Fruit fly (Drosophila melanogaster) whole organism, embryonic: ENCODE data around the gene CG5892.
A peak's percentile ranks its signal among the peaks of the same experiment; 100 is the strongest.

Source experiments
- Adf1 ChIP-seq: fragments of 200-800 bp; sonication (Bioruptor generic); IDR thresholded peaks from 2 replicates; pipeline ENCODE4 v1.3.6; 2022; ENCODE audit warnings: missing biosample characterization, missing genetic modification characterization
- Antp ChIP-seq: fragments of 200-800 bp; sonication (Bioruptor generic); optimal IDR thresholded peaks from 3 replicates; lab custom pipeline; 2016; ENCODE audit warnings: missing biosample characterization, missing genetic modification characterization
- Atf6 ChIP-seq: fragments of 200-800 bp; sonication (Bioruptor generic); IDR thresholded peaks from 2 replicates; pipeline ENCODE4 v1.3.6; 2022; ENCODE audit warnings: missing biosample characterization, missing genetic modification characterization
- B-H1 ChIP-seq: fragments of 200-800 bp; sonication (Bioruptor generic); IDR thresholded peaks from 3 replicates; pipeline ENCODE4 v1.3.6; 2022; ENCODE audit warnings: missing biosample characterization, missing genetic modification characterization
- CG11247 ChIP-seq: fragments of 200-800 bp; sonication (Bioruptor generic); IDR thresholded peaks from 2 replicates; pipeline ENCODE4 v1.3.6; 2022; ENCODE audit warnings: missing biosample characterization, missing genetic modification characterization
- CG11723 ChIP-seq: fragments of 200-800 bp; sonication (Bioruptor generic); optimal IDR thresholded peaks from 2 replicates; lab custom pipeline; 2017; ENCODE audit warnings: missing biosample characterization, mild to moderate bottlenecking, missing genetic modification characterization
- CG12219 ChIP-seq: fragments of 200-800 bp; sonication (Bioruptor generic); optimal IDR thresholded peaks from 3 replicates; lab custom pipeline; 2018; ENCODE audit warnings: missing biosample characterization, mild to moderate bottlenecking, missing genetic modification characterization
- CG13624 ChIP-seq: fragments of 200-800 bp; sonication (Bioruptor generic); optimal IDR thresholded peaks from 2 replicates; lab custom pipeline; 2016; ENCODE audit warnings: missing biosample characterization, missing genetic modification characterization
- CG14667 ChIP-seq: fragments of 200-800 bp; sonication (Bioruptor generic); IDR thresholded peaks from 2 replicates; pipeline ENCODE4 v1.3.6; 2022; ENCODE audit warnings: missing biosample characterization, missing genetic modification characterization
- CG15479 ChIP-seq: fragments of 200-800 bp; sonication (Bioruptor generic); optimal IDR thresholded peaks from 3 replicates; lab custom pipeline; 2019; ENCODE audit warnings: missing biosample characterization, mild to moderate bottlenecking, missing genetic modification characterization, moderate library complexity
- CG1603 ChIP-seq: fragments of 200-800 bp; sonication (Bioruptor generic); optimal IDR thresholded peaks from 2 replicates; lab custom pipeline; 2019; ENCODE audit warnings: missing biosample characterization, mild to moderate bottlenecking, missing genetic modification characterization, moderate library complexity
- CG16813 ChIP-seq: fragments of 200-800 bp; sonication (Bioruptor generic); IDR thresholded peaks from 3 replicates; pipeline ENCODE4 v1.3.6; 2022; ENCODE audit warnings: missing biosample characterization, missing genetic modification characterization; ENCODE audit not compliant: partially characterized antibody
- CG30431 ChIP-seq: fragments of 200-800 bp; sonication (Bioruptor generic); optimal IDR thresholded peaks from 2 replicates; lab custom pipeline; 2017; ENCODE audit warnings: missing biosample characterization, missing genetic modification characterization
- CG42726 ChIP-seq: fragments of 200-800 bp; sonication (Bioruptor generic); IDR thresholded peaks from 2 replicates; pipeline ENCODE4 v1.3.6; 2022; ENCODE audit warnings: missing biosample characterization, missing genetic modification characterization; ENCODE audit not compliant: partially characterized antibody
- CG4617 ChIP-seq: fragments of 200-800 bp; sonication (Bioruptor generic); optimal IDR thresholded peaks from 3 replicates; lab custom pipeline; 2016; ENCODE audit warnings: missing biosample characterization, missing genetic modification characterization, borderline replicate concordance
- CG4854 ChIP-seq: fragments of 200-800 bp; sonication (Bioruptor generic); optimal IDR thresholded peaks from 2 replicates; lab custom pipeline; 2016; ENCODE audit warnings: missing biosample characterization, missing genetic modification characterization, inconsistent platforms
- CG5180 ChIP-seq: fragments of 200-800 bp; sonication (Bioruptor generic); optimal IDR thresholded peaks from 3 replicates; lab custom pipeline; 2017; ENCODE audit warnings: missing biosample characterization, missing genetic modification characterization, mild to moderate bottlenecking, moderate library complexity, missing genetic modification reagents
- CG9817 ChIP-seq: fragments of 200-800 bp; sonication (Bioruptor generic); optimal IDR thresholded peaks from 2 replicates; lab custom pipeline; 2018; ENCODE audit warnings: missing biosample characterization, mild to moderate bottlenecking, missing genetic modification characterization, moderate library complexity
- CHES-1-like ChIP-seq: fragments of 200-800 bp; sonication (Bioruptor generic); optimal IDR thresholded peaks from 2 replicates; lab custom pipeline; 2016; ENCODE audit warnings: missing biosample characterization, missing genetic modification characterization
- Dad ChIP-seq: fragments of 200-800 bp; sonication (Bioruptor generic); optimal IDR thresholded peaks from 3 replicates; lab custom pipeline; 2016; ENCODE audit warnings: missing biosample characterization, missing genetic modification characterization
- E2f1 ChIP-seq: fragments of 200-800 bp; sonication (Bioruptor generic); IDR thresholded peaks from 2 replicates; pipeline ENCODE4 v1.3.6; 2022; ENCODE audit warnings: missing biosample characterization, missing genetic modification characterization
- H15 ChIP-seq: fragments of 200-800 bp; sonication (Bioruptor generic); IDR thresholded peaks from 3 replicates; pipeline ENCODE4 v1.3.6; 2022; ENCODE audit warnings: missing biosample characterization, missing genetic modification characterization
- Hmr ChIP-seq: fragments of 200-800 bp; sonication (Bioruptor generic); optimal IDR thresholded peaks from 3 replicates; lab custom pipeline; 2017; ENCODE audit warnings: mild to moderate bottlenecking, missing biosample characterization, missing genetic modification reagents, missing genetic modification characterization
- Jarid2 ChIP-seq: fragments of 200-800 bp; sonication (Bioruptor generic); optimal IDR thresholded peaks from 3 replicates; lab custom pipeline; 2017; ENCODE audit warnings: mild to moderate bottlenecking, missing biosample characterization, missing genetic modification reagents, missing genetic modification characterization
- Nf-YC ChIP-seq: fragments of 200-800 bp; optimal IDR thresholded peaks from 3 replicates; lab custom pipeline; 2019; ENCODE audit warnings: missing biosample characterization, mild to moderate bottlenecking, missing genetic modification characterization, moderate library complexity
- Sox100B ChIP-seq: fragments of 200-800 bp; sonication (Bioruptor generic); optimal IDR thresholded peaks from 3 replicates; lab custom pipeline; 2018; ENCODE audit warnings: missing biosample characterization, mild to moderate bottlenecking, missing genetic modification characterization
- Stat92E ChIP-seq, 3 experiments: fragments of >200 bp in 2 of 3; fragments of 200-800 bp in 1 of 3; sonication (Bioruptor generic) in 1 of 3; optimal IDR thresholded peaks; 2 replicates each; lab custom pipeline; 2017 to 2019; ENCODE audit warnings: missing biosample characterization in 3 of 3, missing genetic modification characterization in 3 of 3, mild to moderate bottlenecking in 1 of 3, moderate library complexity in 1 of 3
- Vsx1 ChIP-seq: fragments of 200-800 bp; sonication (Bioruptor generic); optimal IDR thresholded peaks from 2 replicates; lab custom pipeline; 2017; ENCODE audit warnings: missing biosample characterization, mild to moderate bottlenecking, missing genetic modification characterization, missing genetic modification reagents
- Xrp1 ChIP-seq: fragments of 200-800 bp; sonication (Bioruptor generic); IDR thresholded peaks from 2 replicates; pipeline ENCODE4 v1.3.6; 2022; ENCODE audit warnings: missing biosample characterization, missing genetic modification characterization
- amos ChIP-seq: fragments of 200-800 bp; sonication (Bioruptor generic); IDR thresholded peaks from 2 replicates; pipeline ENCODE4 v1.3.6; 2022; ENCODE audit warnings: missing biosample characterization, missing genetic modification characterization; ENCODE audit not compliant: partially characterized antibody
- ase ChIP-seq: fragments of 200-800 bp; sonication (Bioruptor generic); IDR thresholded peaks from 3 replicates; pipeline ENCODE4 v1.3.6; 2022; ENCODE audit warnings: missing biosample characterization, missing genetic modification characterization
- bsh ChIP-seq, 2 experiments: fragments of 200-800 bp; sonication (Bioruptor generic); optimal IDR thresholded peaks; 2 replicates each; lab custom pipeline; 2017 to 2018; ENCODE audit warnings: mild to moderate bottlenecking in 2 of 2, missing biosample characterization in 2 of 2, missing genetic modification characterization in 2 of 2, moderate library complexity in 1 of 2
- dm ChIP-seq: fragments of 200-800 bp; sonication (Bioruptor generic); optimal IDR thresholded peaks from 3 replicates; lab custom pipeline; 2016; ENCODE audit warnings: missing biosample characterization, missing genetic modification characterization
- dmrt99B ChIP-seq: fragments of 200-800 bp; sonication (Bioruptor generic); optimal IDR thresholded peaks from 2 replicates; lab custom pipeline; 2018; ENCODE audit warnings: missing biosample characterization, mild to moderate bottlenecking, missing genetic modification characterization, moderate library complexity
- fd64A ChIP-seq: fragments of 200-800 bp; sonication (Bioruptor generic); optimal IDR thresholded peaks from 3 replicates; lab custom pipeline; 2018; ENCODE audit warnings: missing biosample characterization, mild to moderate bottlenecking, missing genetic modification characterization
- gem ChIP-seq: fragments of 200-800 bp; sonication (Bioruptor generic); optimal IDR thresholded peaks from 2 replicates; lab custom pipeline; 2019; ENCODE audit warnings: missing biosample characterization, mild to moderate bottlenecking, missing genetic modification characterization, moderate library complexity
- gsb-n ChIP-seq: fragments of 200-800 bp; sonication (Bioruptor generic); optimal IDR thresholded peaks from 3 replicates; lab custom pipeline; 2018; ENCODE audit warnings: missing biosample characterization, mild to moderate bottlenecking, missing genetic modification characterization
- h ChIP-seq: fragments of >200 bp; optimal IDR thresholded peaks from 2 replicates; lab custom pipeline; 2017
- kni ChIP-seq: fragments of 200-800 bp; sonication (Bioruptor generic); optimal IDR thresholded peaks from 3 replicates; lab custom pipeline; 2017; ENCODE audit warnings: mild to moderate bottlenecking, missing biosample characterization, missing genetic modification reagents, missing genetic modification characterization
- maf-S ChIP-seq: fragments of 200-800 bp; sonication (Bioruptor generic); optimal IDR thresholded peaks from 2 replicates; lab custom pipeline; 2016; ENCODE audit warnings: missing biosample characterization, missing genetic modification characterization
- onecut ChIP-seq: fragments of 200-800 bp; sonication (Bioruptor generic); IDR thresholded peaks from 2 replicates; pipeline ENCODE4 v1.3.6; 2022; ENCODE audit warnings: missing biosample characterization, missing genetic modification characterization
- phol ChIP-seq: fragments of 200-800 bp; sonication (Bioruptor generic); optimal IDR thresholded peaks from 3 replicates; lab custom pipeline; 2018; ENCODE audit warnings: missing biosample characterization, mild to moderate bottlenecking, missing genetic modification characterization, moderate library complexity
- pum ChIP-seq: fragments of 200-800 bp; sonication (Bioruptor generic); optimal IDR thresholded peaks from 2 replicates; lab custom pipeline; 2016; ENCODE audit warnings: missing biosample characterization, missing genetic modification characterization
- run ChIP-seq: fragments of 200-800 bp; sonication (Bioruptor generic); optimal IDR thresholded peaks from 3 replicates; lab custom pipeline; 2018; ENCODE audit warnings: missing biosample characterization, mild to moderate bottlenecking, missing genetic modification characterization
- slp2 ChIP-seq: fragments of 200-800 bp; sonication (Bioruptor generic); optimal IDR thresholded peaks from 2 replicates; lab custom pipeline; 2016; ENCODE audit warnings: missing biosample characterization, missing genetic modification characterization
- tap ChIP-seq: fragments of 200-800 bp; optimal IDR thresholded peaks from 3 replicates; lab custom pipeline; 2019; ENCODE audit warnings: missing biosample characterization, mild to moderate bottlenecking, missing genetic modification characterization, moderate library complexity
- tna ChIP-seq: fragments of 200-800 bp; sonication (Bioruptor generic); IDR thresholded peaks from 2 replicates; pipeline ENCODE4 v1.3.6; 2022; ENCODE audit warnings: missing biosample characterization, missing genetic modification characterization; ENCODE audit not compliant: partially characterized antibody
- twi ChIP-seq: fragments of 200-800 bp; optimal IDR thresholded peaks from 2 replicates; lab custom pipeline; 2019; ENCODE audit warnings: missing biosample characterization, mild to moderate bottlenecking, missing genetic modification characterization, moderate library complexity
- wek ChIP-seq: fragments of 200-800 bp; sonication (Bioruptor generic); optimal IDR thresholded peaks from 3 replicates; lab custom pipeline; 2018; ENCODE audit warnings: missing biosample characterization, mild to moderate bottlenecking, missing genetic modification characterization, moderate library complexity
- yki ChIP-seq: fragments of >200 bp; optimal IDR thresholded peaks from 3 replicates; lab custom pipeline; 2018

Gene CG5892

DNA sequence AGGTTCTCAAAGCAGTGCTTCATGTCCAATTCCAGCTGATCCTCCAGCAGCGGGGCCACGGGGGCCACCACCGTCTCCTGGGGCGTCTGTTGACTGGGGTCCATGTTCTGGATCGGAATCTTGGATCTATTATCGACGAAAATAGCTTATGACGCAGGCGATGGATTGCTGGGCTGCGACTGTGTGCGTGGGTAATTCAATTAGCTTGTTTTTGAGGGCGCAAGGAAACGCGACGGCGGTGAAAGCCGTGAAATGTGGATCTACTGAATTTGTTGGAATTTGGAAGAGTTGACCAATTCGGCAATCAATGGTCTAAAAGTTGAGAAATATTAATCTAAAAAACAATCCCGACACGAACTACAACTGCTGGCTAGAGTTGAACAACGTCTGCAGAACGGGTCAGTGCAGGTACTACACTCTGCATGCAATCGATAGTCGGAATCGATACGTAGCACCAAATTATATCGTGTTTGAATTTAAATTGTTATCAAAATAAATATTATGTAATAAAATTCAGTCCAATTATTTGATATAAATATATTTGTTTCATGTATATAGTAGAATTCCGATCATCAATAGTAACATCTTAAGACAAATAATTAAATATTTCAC lies 31.1 kb downstream of the CG5892 start, which contains the start of gene CG3308 (continued):
- TF ChIP-seq Stat92E (GFP tag; optimal IDR thresholded peaks at IDR 0.05; lab: Kevin White, UChicago) (no peak), onecut (GFP tag; lab: Robert Waterston, UW) (0 out of 2 replicates have a peak, but pooled peaks have one; percentile 28), phol (tag; lab: Kevin White, UChicago) (peak; percentile 45), bsh (GFP tag; optimal IDR thresholded peaks at IDR 0.05; lab: Kevin White, UChicago) (no peak), Antp (no peak), ase (no peak), dm (GFP tag; lab: Kevin White, UChicago) (peak; percentile 29), h (no peak), CG4617 (GFP tag; lab: Kevin White, UChicago) (peak; percentile 90), dmrt99B (tag; lab: Kevin White, UChicago) (no peak), twi (no peak), fd64A (GFP tag; lab: Kevin White, UChicago) (no peak), slp2 (GFP tag; lab: Kevin White, UChicago) (no peak), CG15479 (no peak), tna (GFP tag; lab: Robert Waterston, UW) (peak; percentile 81), pum (GFP tag; lab: Kevin White, UChicago) (peak; percentile 24), yki (lab: Kevin White, UChicago) (no peak), kni (GFP tag; lab: Kevin White, UChicago) (no peak), CG12219 (GFP tag; lab: Kevin White, UChicago) (no peak), CHES-1-like (peak; percentile 22), Jarid2 (GFP tag; lab: Kevin White, UChicago) (no peak), amos (GFP tag; lab: Robert Waterston, UW) (peak; percentile 91), maf-S (peak; percentile 19), tap (tag; lab: Kevin White, UChicago) (no peak), gsb-n (tag; lab: Kevin White, UChicago) (no peak), CG11723 (no peak), Vsx1 (peak; percentile 62), wek (GFP tag; lab: Kevin White, UChicago) (no peak), CG11247 (GFP tag; lab: Robert Waterston, UW) (peak; percentile 59; the same call in 1 of the 2 replicates), Atf6 (no peak), gem (tag; lab: Kevin White, UChicago) (peak; percentile 29), CG14667 (GFP tag; lab: Robert Waterston, UW) (no peak), CG5180 (GFP tag; lab: Kevin White, UChicago) (no peak), Dad (GFP tag; lab: Kevin White, UChicago) (peak; percentile 45), H15 (GFP tag; lab: Robert Waterston, UW) (0 out of 3 replicates have a peak, but pooled peaks have one; percentile 9), E2f1 (GFP tag; lab: Robert Waterston, UW) (no peak), Sox100B (no peak), Adf1 (GFP tag; lab: Robert Waterston, UW) (peak; percentile 30; the same call in 1 of the 2 replicates), CG1603 (tag; lab: Kevin White, UChicago) (peak; percentile 70), CG42726 (GFP tag; lab: Robert Waterston, UW) (peak; percentile 79), Nf-YC (tag; lab: Kevin White, UChicago) (no peak), CG16813 (GFP tag; lab: Robert Waterston, UW) (peak; percentile 84), Xrp1 (GFP tag; lab: Robert Waterston, UW) (no peak; the same call in 1 of the 2 replicates), CG4854 (GFP tag; lab: Kevin White, UChicago) (peak; percentile 28), CG13624 (GFP tag; lab: Kevin White, UChicago) (peak; percentile 70), CG30431 (GFP tag; lab: Kevin White, UChicago) (no peak), B-H1 (GFP tag; lab: Robert Waterston, UW) (no peak), run (tag; lab: Kevin White, UChicago) (no peak), Hmr (peak; percentile 60), CG9817 (tag; lab: Kevin White, UChicago) (peak; percentile 26)
